Worm (Caenorhabditis elegans): Measurements from ENCODE around the gene C02E7.6.

- TF ChIP-seq madf-6 (GFP tag; IDR thresholded peaks at IDR 0.05): no peak
- no peak for TF ChIP-seq dpl-1 (GFP tag; optimal IDR thresholded peaks at IDR 0.05)
- no peak for TF ChIP-seq C17E4.6 (GFP tag; IDR thresholded peaks at IDR 0.05)
- no peak for TF ChIP-seq pha-4 (tag; optimal IDR thresholded peaks at IDR 0.05)
- TF ChIP-seq hmg-1.2 (GFP tag; IDR thresholded peaks at IDR 0.05): no peak
- no peak for TF ChIP-seq Y56A3A.18 (GFP tag; IDR thresholded peaks at IDR 0.05)
- TF ChIP-seq hmg-20 (GFP tag; IDR thresholded peaks at IDR 0.05): no peak
- TF ChIP-seq ets-4 (GFP tag; optimal IDR thresholded peaks at IDR 0.05): no peak
- TF ChIP-seq T26A5.8 (tag; optimal IDR thresholded peaks at IDR 0.05): no peak
- no peak for TF ChIP-seq hlh-12 (tag; optimal IDR thresholded peaks at IDR 0.05)
- no peak for TF ChIP-seq nfyb-1 (GFP tag; IDR thresholded peaks at IDR 0.05)
These were observed 5.6 kb downstream of the C02E7.6 start, which contains the start of gene srh-20 for ce11 chrV:4924618-4925017.

Data from whole organism, young adult.